Worm (Caenorhabditis elegans): ENCODE measurements around the gene ubc-8.

DNA sequence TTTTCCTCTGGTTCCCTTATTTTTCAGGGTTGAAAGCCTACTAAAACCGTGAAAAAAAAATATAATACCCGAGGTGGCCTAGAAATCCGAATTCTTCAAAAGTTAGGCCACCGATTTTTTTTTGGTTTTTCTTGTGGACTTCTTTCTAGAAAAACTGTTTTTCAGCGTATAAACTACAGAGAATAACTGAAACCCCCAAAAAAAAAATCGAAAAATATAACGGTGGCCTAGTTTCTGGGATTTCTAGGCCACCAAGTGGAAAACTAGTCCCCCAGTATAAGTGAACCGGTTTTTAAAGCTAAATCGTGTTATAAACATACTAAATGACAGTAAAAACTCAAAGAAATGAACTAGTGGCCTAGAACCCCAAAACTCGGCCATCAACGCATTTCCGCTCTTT, 1.4 kb downstream of the ubc-8 start:
- no peak for TF ChIP-seq sem-2 (GFP tag; optimal IDR thresholded peaks at IDR 0.05)
- no peak for TF ChIP-seq unc-62 (GFP tag; optimal IDR thresholded peaks at IDR 0.05)
- no peak for TF ChIP-seq lin-13 (tag; optimal IDR thresholded peaks at IDR 0.05)
- no peak for TF ChIP-seq lsy-2 (tag; optimal IDR thresholded peaks at IDR 0.05)
- no peak for TF ChIP-seq pha-4 (tag; optimal IDR thresholded peaks at IDR 0.05)
- TF ChIP-seq ham-2 (GFP tag; optimal IDR thresholded peaks at IDR 0.05): no peak
